Worm (Caenorhabditis elegans) whole organism, early embryonic: ENCODE data around the gene K08D8.5.
"Not testable (repeated sequence)": the region's sequence is repeated elsewhere in the genome, so short reads cannot be mapped to it uniquely, and the experiment has no call there.

Source experiments
- F13C5.2 ChIP-seq: sonication (generic microtip); optimal IDR thresholded peaks from 2 replicates; lab custom pipeline; 2017; ENCODE audit warnings: mild to moderate bottlenecking, missing genetic modification characterization, inconsistent platforms, missing compliant biosample characterization
- ama-1 ChIP-seq: fragments of 150-350 bp; optimal IDR thresholded peaks from 2 replicates; lab custom pipeline; 2014
- ceh-36 ChIP-seq: sonication (generic microtip); optimal IDR thresholded peaks from 2 replicates; lab custom pipeline; 2016; ENCODE audit warnings: missing genetic modification characterization, inconsistent platforms, missing compliant biosample characterization
- flt-1 ChIP-seq: fragments of 200-800 bp; sonication (Bioruptor generic); IDR thresholded peaks from 2 replicates; pipeline ENCODE4 v1.3.6; 2022; ENCODE audit warnings: missing genetic modification characterization, missing compliant biosample characterization
- hmbx-1 ChIP-seq: sonication (generic microtip); optimal IDR thresholded peaks from 2 replicates; lab custom pipeline; 2016; ENCODE audit warnings: mild to moderate bottlenecking, missing genetic modification characterization, missing compliant biosample characterization
- hnd-1 ChIP-seq: sonication (generic microtip); optimal IDR thresholded peaks from 2 replicates; lab custom pipeline; 2016; ENCODE audit warnings: missing genetic modification characterization, missing compliant biosample characterization
- pes-1 ChIP-seq: fragments of 200-800 bp; sonication (Bioruptor generic); IDR thresholded peaks from 2 replicates; pipeline ENCODE4 v1.3.6; 2022; ENCODE audit warnings: missing genetic modification reagents, missing genetic modification characterization, missing compliant biosample characterization
- scrt-1 ChIP-seq: fragments of 200-800 bp; sonication (Bioruptor generic); IDR thresholded peaks from 2 replicates; pipeline ENCODE4 v1.3.6; 2022; ENCODE audit warnings: missing genetic modification characterization, missing compliant biosample characterization

DNA sequence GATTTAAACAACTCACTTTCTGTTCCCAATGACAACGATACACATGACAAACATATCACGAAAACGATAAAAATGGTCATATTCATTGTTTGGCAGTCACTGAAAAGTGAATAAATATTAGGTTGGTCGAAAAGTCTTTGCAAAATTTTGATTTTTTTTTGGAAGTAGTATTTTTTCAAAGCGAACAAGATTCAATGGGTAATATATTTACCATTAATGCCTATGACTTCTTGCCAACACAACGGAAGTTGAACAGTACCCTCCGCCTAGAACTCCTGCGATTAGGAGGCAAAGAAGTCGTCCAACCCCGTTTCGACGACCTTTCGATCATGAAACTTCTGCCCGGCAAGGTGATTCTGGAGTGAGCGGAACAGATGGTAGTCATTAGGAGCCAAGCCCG, 36.7 kb downstream of the K08D8.5 start, which contains the start of gene ZK896.1:
- not testable (repeated sequence) for TF ChIP-seq hmbx-1 (tag; lab: Kevin White, UChicago); flt-1 (GFP tag; lab: Robert Waterston, UW); ama-1; ceh-36 (tag; lab: Kevin White, UChicago); pes-1 (GFP tag; lab: Robert Waterston, UW); F13C5.2; hnd-1 (tag; lab: Kevin White, UChicago); scrt-1
